Fruit fly (Drosophila melanogaster) whole organism, embryonic: ENCODE results near the gene SP555.
A peak's percentile ranks its signal among the peaks of the same experiment; 100 is the strongest.

Experiments used
- Abd-B ChIP-seq: fragments of 200-800 bp; sonication (Bioruptor generic); optimal IDR thresholded peaks from 2 replicates; lab custom pipeline; 2018; ENCODE audit warnings: missing biosample characterization, mild to moderate bottlenecking, missing genetic modification characterization, moderate library complexity
- Atf-2 ChIP-seq: fragments of 200-800 bp; sonication (Bioruptor generic); optimal IDR thresholded peaks from 2 replicates; lab custom pipeline; 2016; ENCODE audit warnings: missing biosample characterization, missing genetic modification characterization
- B-H1 ChIP-seq: fragments of 200-800 bp; sonication (Bioruptor generic); IDR thresholded peaks from 3 replicates; pipeline ENCODE4 v1.3.6; 2022; ENCODE audit warnings: missing biosample characterization, missing genetic modification characterization
- C15 ChIP-seq: fragments of 200-800 bp; sonication (Bioruptor generic); IDR thresholded peaks from 3 replicates; pipeline ENCODE4 v1.3.6; 2022; ENCODE audit warnings: missing biosample characterization, missing genetic modification characterization
- CG10654 ChIP-seq: fragments of 200-800 bp; sonication (Bioruptor generic); optimal IDR thresholded peaks from 2 replicates; lab custom pipeline; 2016; ENCODE audit warnings: missing biosample characterization, missing genetic modification characterization
- CG11456 ChIP-seq: fragments of 200-800 bp; sonication (Bioruptor generic); IDR thresholded peaks from 3 replicates; pipeline ENCODE4 v1.3.6; 2022; ENCODE audit warnings: missing biosample characterization, missing genetic modification characterization
- CG12104 ChIP-seq: fragments of 200-800 bp; sonication (Bioruptor generic); optimal IDR thresholded peaks from 3 replicates; lab custom pipeline; 2016; ENCODE audit warnings: missing biosample characterization, missing genetic modification characterization
- CG14667 ChIP-seq: fragments of 200-800 bp; sonication (Bioruptor generic); IDR thresholded peaks from 2 replicates; pipeline ENCODE4 v1.3.6; 2022; ENCODE audit warnings: missing biosample characterization, missing genetic modification characterization
- CG16815 ChIP-seq: fragments of 200-800 bp; sonication (Bioruptor generic); optimal IDR thresholded peaks from 3 replicates; lab custom pipeline; 2017; ENCODE audit warnings: missing biosample characterization, mild to moderate bottlenecking, missing genetic modification characterization
- CG17359 ChIP-seq: fragments of 200-800 bp; sonication (Bioruptor generic); optimal IDR thresholded peaks from 3 replicates; lab custom pipeline; 2018; ENCODE audit warnings: missing biosample characterization, mild to moderate bottlenecking, missing genetic modification characterization, moderate library complexity
- CG1832 ChIP-seq: fragments of 200-800 bp; sonication (Bioruptor generic); optimal IDR thresholded peaks from 2 replicates; lab custom pipeline; 2017; ENCODE audit warnings: missing biosample characterization, mild to moderate bottlenecking, missing genetic modification characterization, inconsistent platforms
- CG2712 ChIP-seq: fragments of 200-800 bp; optimal IDR thresholded peaks from 3 replicates; lab custom pipeline; 2019; ENCODE audit warnings: missing biosample characterization, mild to moderate bottlenecking, missing genetic modification characterization, moderate library complexity
- CG31224 ChIP-seq: fragments of 200-800 bp; sonication (Bioruptor generic); IDR thresholded peaks from 2 replicates; pipeline ENCODE4 v1.3.6; 2022; ENCODE audit warnings: missing biosample characterization, missing genetic modification characterization
- CG32767 ChIP-seq: fragments of 200-800 bp; sonication (Bioruptor generic); IDR thresholded peaks from 2 replicates; pipeline ENCODE4 v1.3.6; 2022; ENCODE audit warnings: missing biosample characterization, missing genetic modification characterization
- CG3995 ChIP-seq: fragments of 200-800 bp; sonication (Bioruptor generic); optimal IDR thresholded peaks from 3 replicates; lab custom pipeline; 2016; ENCODE audit warnings: missing biosample characterization, missing genetic modification characterization
- CG6791 ChIP-seq: fragments of 200-800 bp; sonication (Bioruptor generic); IDR thresholded peaks from 3 replicates; pipeline ENCODE4 v1.3.6; 2022; ENCODE audit warnings: missing biosample characterization, missing genetic modification characterization; ENCODE audit not compliant: partially characterized antibody
- CG7271 ChIP-seq: fragments of 200-800 bp; sonication (Bioruptor generic); optimal IDR thresholded peaks from 2 replicates; lab custom pipeline; 2018; ENCODE audit warnings: missing biosample characterization, mild to moderate bottlenecking, missing genetic modification characterization, moderate library complexity
- CG8281 ChIP-seq: fragments of 200-800 bp; sonication (Bioruptor generic); optimal IDR thresholded peaks from 2 replicates; lab custom pipeline; 2018; ENCODE audit warnings: missing biosample characterization, mild to moderate bottlenecking, missing genetic modification characterization, moderate library complexity
- CG8924 ChIP-seq: fragments of 200-800 bp; optimal IDR thresholded peaks from 3 replicates; lab custom pipeline; 2019; ENCODE audit warnings: missing biosample characterization, mild to moderate bottlenecking, missing genetic modification characterization, moderate library complexity
- CG9215 ChIP-seq: fragments of 200-800 bp; sonication (Bioruptor generic); IDR thresholded peaks from 2 replicates; pipeline ENCODE4 v1.3.6; 2022; ENCODE audit warnings: missing biosample characterization, missing genetic modification characterization
- Dip3 ChIP-seq: fragments of 200-800 bp; sonication (Bioruptor generic); optimal IDR thresholded peaks from 3 replicates; lab custom pipeline; 2016; ENCODE audit warnings: missing biosample characterization, missing genetic modification characterization
- Ets65A ChIP-seq: fragments of 200-800 bp; sonication (Bioruptor generic); peaks from one replicate; lab custom pipeline; 2016; ENCODE audit warnings: missing biosample characterization, missing genetic modification characterization
- Fer1 ChIP-seq: fragments of 200-800 bp; sonication (Bioruptor generic); optimal IDR thresholded peaks from 2 replicates; lab custom pipeline; 2017; ENCODE audit warnings: missing biosample characterization, mild to moderate bottlenecking, missing genetic modification characterization
- H2.0 ChIP-seq: fragments of 200-800 bp; sonication (Bioruptor generic); IDR thresholded peaks from 2 replicates; pipeline ENCODE4 v1.3.6; 2022; ENCODE audit warnings: missing biosample characterization, missing genetic modification characterization
- NK7.1 ChIP-seq: fragments of 200-800 bp; sonication (Bioruptor generic); optimal IDR thresholded peaks from 3 replicates; lab custom pipeline; 2016; ENCODE audit warnings: missing biosample characterization, missing genetic modification characterization
- Opbp ChIP-seq: fragments of 200-800 bp; sonication (Bioruptor generic); IDR thresholded peaks from 3 replicates; pipeline ENCODE4 v1.3.6; 2022; ENCODE audit warnings: missing biosample characterization, missing genetic modification characterization; ENCODE audit not compliant: partially characterized antibody
- Taf1 ChIP-seq: fragments of 200-800 bp; sonication (Bioruptor generic); IDR thresholded peaks from 2 replicates; pipeline ENCODE4 v1.3.6; 2022; ENCODE audit warnings: missing biosample characterization, missing genetic modification characterization
- bigmax ChIP-seq: fragments of 200-800 bp; sonication (Bioruptor generic); optimal IDR thresholded peaks from 2 replicates; lab custom pipeline; 2018; ENCODE audit warnings: missing biosample characterization, mild to moderate bottlenecking, missing genetic modification characterization
- bowl ChIP-seq: fragments of 200-800 bp; sonication (Bioruptor generic); IDR thresholded peaks from 2 replicates; pipeline ENCODE4 v1.3.6; 2022; ENCODE audit warnings: missing biosample characterization, missing genetic modification characterization
- bsh ChIP-seq, 2 experiments: fragments of 200-800 bp; sonication (Bioruptor generic); optimal IDR thresholded peaks; 2 replicates each; lab custom pipeline; 2017 to 2018; ENCODE audit warnings: mild to moderate bottlenecking in 2 of 2, missing biosample characterization in 2 of 2, missing genetic modification characterization in 2 of 2, moderate library complexity in 1 of 2
- cad ChIP-seq: fragments of >200 bp; optimal IDR thresholded peaks from 2 replicates; lab custom pipeline; 2017; ENCODE audit warnings: missing biosample characterization, missing genetic modification characterization
- croc ChIP-seq: fragments of 200-800 bp; sonication (Bioruptor generic); conservative IDR thresholded peaks from 3 replicates; pipeline ENCODE4 v1.3.6; 2022; ENCODE audit warnings: missing biosample characterization, missing genetic modification characterization
- da ChIP-seq: fragments of 200-800 bp; sonication (Bioruptor generic); optimal IDR thresholded peaks from 2 replicates; lab custom pipeline; 2016; ENCODE audit warnings: missing biosample characterization, missing genetic modification characterization
- ems ChIP-seq: fragments of 200-800 bp; sonication (Bioruptor generic); optimal IDR thresholded peaks from 3 replicates; lab custom pipeline; 2016; ENCODE audit warnings: missing biosample characterization, missing genetic modification characterization
- fu2 ChIP-seq: fragments of 200-800 bp; sonication (Bioruptor generic); optimal IDR thresholded peaks from 2 replicates; lab custom pipeline; 2016; ENCODE audit warnings: missing biosample characterization, missing genetic modification characterization
- klu ChIP-seq: fragments of 200-800 bp; sonication (Bioruptor generic); IDR thresholded peaks from 2 replicates; pipeline ENCODE4 v1.3.6; 2022; ENCODE audit warnings: missing biosample characterization, missing genetic modification characterization
- nerfin-1 ChIP-seq: fragments of 200-800 bp; sonication (Bioruptor generic); optimal IDR thresholded peaks from 3 replicates; lab custom pipeline; 2019; ENCODE audit warnings: missing biosample characterization, mild to moderate bottlenecking, missing genetic modification characterization, moderate library complexity
- pho ChIP-seq: fragments of 200-800 bp; sonication (Bioruptor generic); optimal IDR thresholded peaks from 2 replicates; lab custom pipeline; 2016; ENCODE audit warnings: missing biosample characterization, missing genetic modification characterization
- phol ChIP-seq: fragments of 200-800 bp; sonication (Bioruptor generic); optimal IDR thresholded peaks from 3 replicates; lab custom pipeline; 2018; ENCODE audit warnings: missing biosample characterization, mild to moderate bottlenecking, missing genetic modification characterization, moderate library complexity
- pros ChIP-seq: fragments of 200-800 bp; sonication (Bioruptor generic); optimal IDR thresholded peaks from 3 replicates; lab custom pipeline; 2019; ENCODE audit warnings: missing biosample characterization, mild to moderate bottlenecking, missing genetic modification characterization, moderate library complexity
- rib ChIP-seq: fragments of 200-800 bp; sonication (Bioruptor generic); IDR thresholded peaks from 2 replicates; pipeline ENCODE4 v1.3.6; 2022; ENCODE audit warnings: missing biosample characterization, missing genetic modification characterization
- sc ChIP-seq, 3 experiments: fragments of >200 bp in 2 of 3; fragments of 200-800 bp in 1 of 3; sonication (Bioruptor generic) in 1 of 3; optimal IDR thresholded peaks; 2 replicates in 2 of 3; 3 replicates in 1 of 3; lab custom pipeline; 2017; ENCODE audit warnings: mild to moderate bottlenecking in 1 of 3, missing biosample characterization in 1 of 3, missing genetic modification characterization in 1 of 3, missing genetic modification reagents in 1 of 3
- sens ChIP-seq: fragments of 200-800 bp; sonication (Bioruptor generic); peaks from one replicate; lab custom pipeline; 2016; ENCODE audit warnings: missing biosample characterization, missing genetic modification characterization
- sim ChIP-seq: fragments of 200-800 bp; sonication (Bioruptor generic); IDR thresholded peaks from 2 replicates; pipeline ENCODE4 v1.3.6; 2022; ENCODE audit warnings: missing biosample characterization, missing genetic modification characterization
- so ChIP-seq: fragments of 200-800 bp; sonication (Bioruptor generic); IDR thresholded peaks from 3 replicates; pipeline ENCODE4 v1.3.6; 2022; ENCODE audit warnings: missing biosample characterization, missing genetic modification characterization
- sob ChIP-seq: fragments of 200-800 bp; sonication (Bioruptor generic); IDR thresholded peaks from 2 replicates; pipeline ENCODE4 v1.3.6; 2022; ENCODE audit warnings: missing biosample characterization, missing genetic modification characterization
- stwl ChIP-seq: fragments of 200-800 bp; sonication (Bioruptor generic); optimal IDR thresholded peaks from 3 replicates; lab custom pipeline; 2018; ENCODE audit warnings: missing biosample characterization, mild to moderate bottlenecking, missing genetic modification characterization, moderate library complexity
- wor ChIP-seq: fragments of 200-800 bp; sonication (Bioruptor generic); IDR thresholded peaks from 2 replicates; pipeline ENCODE4 v1.3.6; 2022; ENCODE audit warnings: missing biosample characterization, missing genetic modification characterization

SP555 gene

DNA sequence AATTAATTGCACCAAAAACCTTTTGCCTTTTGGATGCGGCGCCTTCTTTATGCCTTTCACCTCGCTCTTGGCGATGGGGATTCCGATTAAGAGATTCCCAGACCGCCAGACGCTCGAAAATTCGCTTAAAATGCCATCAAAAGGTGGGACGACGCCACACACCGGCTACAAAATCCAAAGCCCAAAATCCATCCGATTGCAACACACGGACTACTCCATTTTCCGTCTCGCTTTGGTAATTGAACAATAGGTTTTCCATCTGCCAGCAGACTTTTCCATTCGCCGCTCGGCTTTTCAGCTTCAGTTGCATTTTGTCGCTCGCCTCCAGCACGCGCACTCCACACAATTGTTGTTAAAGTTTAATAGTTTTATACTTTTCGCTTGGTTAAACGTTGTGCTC is 23.0 kb downstream of the SP555 start, which contains the start of gene qtc:
Gene qtc, plus strand, starts transcription at position 301 of the 400 bp plus-strand sequence.
- TF ChIP-seq CG6791 (GFP tag; lab: Robert Waterston, UW) (peak; percentile 27; the same call in 1 of the 3 replicates), nerfin-1 (tag; lab: Kevin White, UChicago) (no peak), fu2 (GFP tag; lab: Kevin White, UChicago) (no peak), H2.0 (GFP tag; lab: Robert Waterston, UW) (no peak), Fer1 (GFP tag; lab: Kevin White, UChicago) (no peak), CG9215 (no peak)

dm6 chr2L:5060952-5061478 is 23.5 kb downstream of the SP555 start:
- TF ChIP-seq bowl (GFP tag; lab: Robert Waterston, UW) (peak; percentile 56; the same call in 1 of the 2 replicates), so (GFP tag; lab: Robert Waterston, UW) (peak; percentile 91), Atf-2 (GFP tag; lab: Kevin White, UChicago) (peak; percentile 19), croc (GFP tag; lab: Robert Waterston, UW) (peak; percentile 30; the same call in 2 of the 3 replicates), pho (GFP tag; lab: Kevin White, UChicago) (peak; percentile 20), CG3995 (no peak), CG32767 (GFP tag; lab: Robert Waterston, UW) (no peak), sc (optimal IDR thresholded peaks at IDR 0.05; lab: Kevin White, UChicago) (no peak), sc (GFP tag; optimal IDR thresholded peaks at IDR 0.05; lab: Kevin White, UChicago) (no peak), CG7271 (tag; lab: Kevin White, UChicago) (no peak), B-H1 (GFP tag; lab: Robert Waterston, UW) (peak; percentile 43; the same call in 2 of the 3 replicates), CG17359 (tag; lab: Kevin White, UChicago) (peak; percentile 67), rib (GFP tag; lab: Robert Waterston, UW) (0 out of 2 replicates have a peak, but pooled peaks have one; percentile 35), da (GFP tag; lab: Kevin White, UChicago) (peak; percentile 51), wor (GFP tag; lab: Robert Waterston, UW) (0 out of 2 replicates have a peak, but pooled peaks have one; percentile 19), CG11456 (GFP tag; lab: Robert Waterston, UW) (peak; percentile 69; the same call in 1 of the 3 replicates), CG16815 (GFP tag; lab: Kevin White, UChicago) (peak; percentile 1), CG8924 (tag; lab: Kevin White, UChicago) (peak; percentile 63), Taf1 (GFP tag; lab: Robert Waterston, UW) (peak; percentile 72), CG9215 (no peak), cad (GFP tag; lab: Kevin White, UChicago) (no peak), Dip3 (peak; percentile 77), CG10654 (GFP tag; lab: Kevin White, UChicago) (peak; percentile 46), Fer1 (GFP tag; lab: Kevin White, UChicago) (peak; percentile 89), stwl (tag; lab: Kevin White, UChicago) (no peak), sens (GFP tag; lab: Kevin White, UChicago) (peak; percentile 93), Opbp (GFP tag; lab: Robert Waterston, UW) (no peak), CG12104 (peak; percentile 51), Abd-B (GFP tag; lab: Kevin White, UChicago) (peak; percentile 51), CG31224 (GFP tag; lab: Robert Waterston, UW) (peak; percentile 14; the same call in 1 of the 2 replicates), bigmax (GFP tag; lab: Kevin White, UChicago) (no peak), C15 (GFP tag; lab: Robert Waterston, UW) (peak; percentile 55; the same call in 1 of the 3 replicates), CG8281 (peak; percentile 23), sim (GFP tag; lab: Robert Waterston, UW) (no peak), ems (GFP tag; lab: Kevin White, UChicago) (peak; percentile 62), CG2712 (tag; lab: Kevin White, UChicago) (peak; percentile 57), CG1832 (GFP tag; lab: Kevin White, UChicago) (no peak), phol (tag; lab: Kevin White, UChicago) (peak; percentile 23), Ets65A (peak; percentile 88), klu (GFP tag; lab: Robert Waterston, UW) (peak; percentile 54), NK7.1 (GFP tag; lab: Kevin White, UChicago) (peak; percentile 70), CG14667 (GFP tag; lab: Robert Waterston, UW) (no peak), bsh (GFP tag; optimal IDR thresholded peaks at IDR 0.05; lab: Kevin White, UChicago) (peak in 1 of 2 experiments; percentile 42), pros (GFP tag; lab: Kevin White, UChicago) (no peak), sob (GFP tag; lab: Robert Waterston, UW) (peak; percentile 75)
